Worm (Caenorhabditis elegans) whole organism, L4 larva: ENCODE measurements around the gene unc-27.

Experiments used
- Y105C5A.15 ChIP-seq: fragments of 200-800 bp; sonication (Bioruptor generic); IDR thresholded peaks from 2 replicates; pipeline ENCODE4 v1.3.6; 2022; ENCODE audit warnings: missing genetic modification characterization, missing compliant biosample characterization
- aly-2 ChIP-seq: sonication (generic microtip); optimal IDR thresholded peaks from 2 replicates; lab custom pipeline; 2018; ENCODE audit warnings: missing biosample characterization, missing genetic modification characterization
- ces-1 ChIP-seq: fragments of 150-350 bp; sonication (generic microtip); optimal IDR thresholded peaks from 4 replicates; lab custom pipeline; 2014; ENCODE audit warnings: missing biosample characterization, missing genetic modification reagents, missing genetic modification characterization
- fkh-10 ChIP-seq: fragments of 150-350 bp; optimal IDR thresholded peaks from 2 replicates; lab custom pipeline; 2014; ENCODE audit warnings: missing biosample characterization, missing genetic modification reagents, missing genetic modification characterization
- lin-15B ChIP-seq: fragments of 150-350 bp; sonication (generic microtip); optimal IDR thresholded peaks from 3 replicates; lab custom pipeline; 2014; ENCODE audit warnings: missing biosample characterization, missing genetic modification characterization
- lir-3 ChIP-seq: sonication (generic microtip); optimal IDR thresholded peaks from 2 replicates; lab custom pipeline; 2016; ENCODE audit warnings: mild to moderate bottlenecking, missing genetic modification characterization, missing compliant biosample characterization
- nhr-28 ChIP-seq: fragments of 150-350 bp; optimal IDR thresholded peaks from 2 replicates; lab custom pipeline; 2014; ENCODE audit warnings: missing biosample characterization, missing genetic modification characterization
- pha-4 ChIP-seq, 2 experiments: fragments of 150-350 bp in 1 of 2; fragments of 200-800 bp in 1 of 2; sonication (Bioruptor generic) in 1 of 2; IDR thresholded peaks in 1 of 2; optimal IDR thresholded peaks in 1 of 2; 2 replicates each; pipeline versions ENCODE4 v1.3.6 to Lab custom; 2014 to 2022; ENCODE audit warnings: missing genetic modification characterization in 2 of 2, missing genetic modification reagents in 2 of 2, missing biosample characterization in 1 of 2, missing compliant biosample characterization in 1 of 2
- snpc-4 ChIP-seq: fragments of 150-350 bp; optimal IDR thresholded peaks from 2 replicates; lab custom pipeline; 2014; ENCODE audit warnings: missing biosample characterization, missing genetic modification characterization
- spr-1 ChIP-seq: sonication (generic microtip); optimal IDR thresholded peaks from 2 replicates; lab custom pipeline; 2016; ENCODE audit warnings: mild to moderate bottlenecking, missing genetic modification characterization, missing compliant biosample characterization
- ztf-7 ChIP-seq: fragments of 150-350 bp; optimal IDR thresholded peaks from 2 replicates; lab custom pipeline; 2014; ENCODE audit warnings: missing biosample characterization, missing genetic modification characterization

- no peak for TF ChIP-seq Y105C5A.15 (GFP tag; lab: Robert Waterston, UW)
- TF ChIP-seq ces-1 = peak; percentile 70
- no peak for TF ChIP-seq nhr-28
- TF ChIP-seq lir-3 = no peak
- TF ChIP-seq fkh-10 (GFP tag; lab: Kevin White, UChicago) = peak; percentile 79
- TF ChIP-seq spr-1 (tag; lab: Kevin White, UChicago) = no peak
- TF ChIP-seq ztf-7 = no peak
- no peak for TF ChIP-seq lin-15B (tag; lab: Kevin White, UChicago)
- no peak for TF ChIP-seq pha-4 (GFP tag; IDR thresholded peaks at IDR 0.05; lab: Robert Waterston, UW)
- TF ChIP-seq pha-4 (tag; optimal IDR thresholded peaks at IDR 0.05; lab: Kevin White, UChicago) = no peak
- TF ChIP-seq snpc-4 = no peak
- TF ChIP-seq aly-2 (tag; lab: Kevin White, UChicago) = no peak
Measured at ce11 chrX:8800983-8801382, 11.7 kb downstream of the unc-27 start.
